Worm (Caenorhabditis elegans): ENCODE measurements around the gene sre-3.
"Not testable (repeated sequence)": the region's sequence is repeated elsewhere in the genome, so short reads cannot be mapped to it uniquely, and the experiment has no call there.

Gene sre-3

ce11 chrII:7434958-7435357 lies 49.4 kb downstream of the sre-3 start, which contains the start of gene K02A2.1:
Gene K02A2.1 (plus strand): TSS chrII:7435258.
- TF ChIP-seq W03F9.2, him-1, dao-5 (tag; optimal IDR thresholded peaks at IDR 0.05): not testable (repeated sequence)

Data from whole organism, L4/young adult.